Worm (Caenorhabditis elegans): ENCODE results near the gene K01A11.1.

- TF ChIP-seq unc-39 (tag; optimal IDR thresholded peaks at IDR 0.05) (no peak), ceh-83 (GFP tag; optimal IDR thresholded peaks at IDR 0.05) (no peak), lsy-2 (tag; optimal IDR thresholded peaks at IDR 0.05) (no peak), bed-3 (GFP tag; optimal IDR thresholded peaks at IDR 0.05) (no peak), flh-1 (GFP tag; optimal IDR thresholded peaks at IDR 0.05) (no peak)
Observed at ce11 chrIII:3478795-3479398, 47.6 kb upstream of the K01A11.1 start.
